Worm (Caenorhabditis elegans): ENCODE measurements around the gene F53B1.2.
A peak's percentile ranks its signal among the peaks of the same experiment; 100 is the strongest.

DNA sequence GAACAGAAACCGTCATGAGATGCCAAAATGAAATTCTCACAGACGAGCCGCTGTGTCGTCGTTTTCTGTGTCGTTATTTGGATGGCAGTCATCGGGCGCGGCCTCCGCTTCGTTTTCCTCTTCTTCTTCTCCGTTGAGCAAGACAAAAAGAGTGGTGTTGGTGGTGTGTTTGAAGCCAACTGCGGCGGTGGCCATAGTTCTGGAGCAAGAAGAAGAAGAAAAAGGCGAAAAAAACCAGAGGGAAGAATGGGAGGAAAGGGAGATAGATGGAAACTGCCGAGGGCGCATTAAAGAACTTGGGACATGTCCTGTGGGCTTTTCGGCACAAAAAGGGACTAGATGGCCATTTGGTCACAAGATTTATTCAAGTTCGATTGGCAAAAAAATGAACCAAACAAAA, 22.9 kb downstream of the F53B1.2 start, which contains the start of gene F53B1.9:
- TF ChIP-seq unc-62 (GFP tag; optimal IDR thresholded peaks at IDR 0.05) (no peak), daf-12 (tag; optimal IDR thresholded peaks at IDR 0.05) (no peak), mdl-1 (tag; optimal IDR thresholded peaks at IDR 0.05) (no peak), hmg-11 (tag; optimal IDR thresholded peaks at IDR 0.05) (peak; percentile 44), snpc-4 (tag; optimal IDR thresholded peaks at IDR 0.05) (no peak), ztf-11 (tag; optimal IDR thresholded peaks at IDR 0.05) (no peak), ZK546.5 (tag; optimal IDR thresholded peaks at IDR 0.05) (no peak), elt-2 (tag; optimal IDR thresholded peaks at IDR 0.05) (no peak)
